Fruit fly (Drosophila melanogaster) whole organism, embryonic: ENCODE results near the gene Gr98d.
A peak's percentile ranks its signal among the peaks of the same experiment; 100 is the strongest.

Experiments
- C15 ChIP-seq: fragments of 200-800 bp; sonication (Bioruptor generic); IDR thresholded peaks from 3 replicates; pipeline ENCODE4 v1.3.6; 2022; ENCODE audit warnings: missing biosample characterization, missing genetic modification characterization
- CG10209 ChIP-seq: fragments of 200-800 bp; sonication (Bioruptor generic); optimal IDR thresholded peaks from 3 replicates; lab custom pipeline; 2017; ENCODE audit warnings: missing biosample characterization, mild to moderate bottlenecking, missing genetic modification characterization, missing genetic modification reagents
- CG10431 ChIP-seq: fragments of 200-800 bp; sonication (Bioruptor generic); optimal IDR thresholded peaks from 3 replicates; lab custom pipeline; 2018; ENCODE audit warnings: missing biosample characterization, mild to moderate bottlenecking, missing genetic modification characterization
- CG11504 ChIP-seq: fragments of 200-800 bp; sonication (Bioruptor generic); optimal IDR thresholded peaks from 3 replicates; lab custom pipeline; 2019; ENCODE audit warnings: missing biosample characterization, mild to moderate bottlenecking, missing genetic modification characterization, moderate library complexity
- CG11696 ChIP-seq: fragments of 200-800 bp; sonication (Bioruptor generic); IDR thresholded peaks from 2 replicates; pipeline ENCODE4 v1.3.6; 2022; ENCODE audit warnings: missing biosample characterization, missing genetic modification characterization
- CG14014 ChIP-seq: fragments of 200-800 bp; sonication (Bioruptor generic); IDR thresholded peaks from 2 replicates; pipeline ENCODE4 v1.3.6; 2022; ENCODE audit warnings: missing biosample characterization, missing genetic modification characterization
- CG15601 ChIP-seq: fragments of 200-800 bp; sonication (Bioruptor generic); optimal IDR thresholded peaks from 3 replicates; lab custom pipeline; 2019; ENCODE audit warnings: missing biosample characterization, mild to moderate bottlenecking, missing genetic modification characterization, moderate library complexity
- CG16779 ChIP-seq: fragments of 200-800 bp; sonication (Bioruptor generic); IDR thresholded peaks from 2 replicates; pipeline ENCODE4 v1.3.6; 2022; ENCODE audit warnings: missing biosample characterization, missing genetic modification characterization
- CG16815 ChIP-seq: fragments of 200-800 bp; sonication (Bioruptor generic); optimal IDR thresholded peaks from 3 replicates; lab custom pipeline; 2017; ENCODE audit warnings: missing biosample characterization, mild to moderate bottlenecking, missing genetic modification characterization
- CG17328 ChIP-seq: fragments of 200-800 bp; sonication (Bioruptor generic); IDR thresholded peaks from 2 replicates; pipeline ENCODE4 v1.3.6; 2022; ENCODE audit warnings: missing biosample characterization, missing genetic modification characterization
- CG2678 ChIP-seq: fragments of 200-800 bp; sonication (Bioruptor generic); optimal IDR thresholded peaks from 3 replicates; lab custom pipeline; 2019; ENCODE audit warnings: missing biosample characterization, mild to moderate bottlenecking, missing genetic modification characterization, moderate library complexity
- CG30431 ChIP-seq: fragments of 200-800 bp; sonication (Bioruptor generic); optimal IDR thresholded peaks from 2 replicates; lab custom pipeline; 2017; ENCODE audit warnings: missing biosample characterization, missing genetic modification characterization
- CG3847 ChIP-seq: fragments of 200-800 bp; sonication (Bioruptor generic); IDR thresholded peaks from 2 replicates; pipeline ENCODE4 v1.3.6; 2022; ENCODE audit warnings: missing biosample characterization, missing genetic modification characterization
- CG4282 ChIP-seq: fragments of 200-800 bp; sonication (Bioruptor generic); optimal IDR thresholded peaks from 2 replicates; lab custom pipeline; 2016; ENCODE audit warnings: missing biosample characterization, missing genetic modification characterization
- CG6689 ChIP-seq: fragments of 200-800 bp; sonication (Bioruptor generic); IDR thresholded peaks from 2 replicates; pipeline ENCODE4 v1.3.6; 2022; ENCODE audit warnings: missing biosample characterization, missing genetic modification characterization
- CG6765 ChIP-seq: fragments of 200-800 bp; sonication (Bioruptor generic); optimal IDR thresholded peaks from 3 replicates; lab custom pipeline; 2017; ENCODE audit warnings: missing biosample characterization, mild to moderate bottlenecking, missing genetic modification characterization
- CG7357 ChIP-seq: fragments of 200-800 bp; sonication (Bioruptor generic); IDR thresholded peaks from 3 replicates; pipeline ENCODE4 v1.3.6; 2022; ENCODE audit warnings: missing biosample characterization, missing genetic modification characterization
- CG8281 ChIP-seq: fragments of 200-800 bp; sonication (Bioruptor generic); optimal IDR thresholded peaks from 2 replicates; lab custom pipeline; 2018; ENCODE audit warnings: missing biosample characterization, mild to moderate bottlenecking, missing genetic modification characterization, moderate library complexity
- D ChIP-seq, 2 experiments: fragments of 200-800 bp in 1 of 2; fragments of >200 bp in 1 of 2; sonication (Bioruptor generic) in 1 of 2; optimal IDR thresholded peaks; 2 replicates in 1 of 2; 3 replicates in 1 of 2; lab custom pipeline; 2017; ENCODE audit warnings: mild to moderate bottlenecking in 1 of 2, missing biosample characterization in 1 of 2, missing genetic modification characterization in 1 of 2, missing genetic modification reagents in 1 of 2
- Drgx ChIP-seq: fragments of 200-800 bp; sonication (Bioruptor generic); IDR thresholded peaks from 2 replicates; pipeline ENCODE4 v1.3.6; 2022; ENCODE audit warnings: missing biosample characterization, missing genetic modification characterization
- Fer3 ChIP-seq: fragments of 200-800 bp; sonication (Bioruptor generic); optimal IDR thresholded peaks from 2 replicates; lab custom pipeline; 2018; ENCODE audit warnings: missing biosample characterization, mild to moderate bottlenecking, missing genetic modification characterization, moderate library complexity
- HLH4C ChIP-seq: fragments of 200-800 bp; sonication (Bioruptor generic); IDR thresholded peaks from 3 replicates; pipeline ENCODE4 v1.3.6; 2022; ENCODE audit warnings: missing biosample characterization, missing genetic modification characterization; ENCODE audit not compliant: partially characterized antibody
- Hmr ChIP-seq: fragments of 200-800 bp; sonication (Bioruptor generic); optimal IDR thresholded peaks from 3 replicates; lab custom pipeline; 2017; ENCODE audit warnings: mild to moderate bottlenecking, missing biosample characterization, missing genetic modification reagents, missing genetic modification characterization
- Hr51 ChIP-seq, 2 experiments: fragments of 200-800 bp; sonication (Bioruptor generic); optimal IDR thresholded peaks; 2 replicates in 1 of 2; 3 replicates in 1 of 2; lab custom pipeline; 2016 to 2018; ENCODE audit warnings: missing biosample characterization in 2 of 2, missing genetic modification characterization in 2 of 2, mild to moderate bottlenecking in 1 of 2, moderate library complexity in 1 of 2
- Jarid2 ChIP-seq: fragments of 200-800 bp; sonication (Bioruptor generic); optimal IDR thresholded peaks from 3 replicates; lab custom pipeline; 2017; ENCODE audit warnings: mild to moderate bottlenecking, missing biosample characterization, missing genetic modification reagents, missing genetic modification characterization
- Max ChIP-seq: fragments of 200-800 bp; sonication (Bioruptor generic); optimal IDR thresholded peaks from 2 replicates; lab custom pipeline; 2016; ENCODE audit warnings: missing biosample characterization, mild to moderate bottlenecking, missing genetic modification characterization
- Meics ChIP-seq: fragments of 200-800 bp; sonication (Bioruptor generic); optimal IDR thresholded peaks from 2 replicates; lab custom pipeline; 2017; ENCODE audit warnings: missing biosample characterization, mild to moderate bottlenecking, missing genetic modification characterization
- Rx ChIP-seq: fragments of 200-800 bp; sonication (Bioruptor generic); IDR thresholded peaks from 2 replicates; pipeline ENCODE4 v1.3.6; 2022; ENCODE audit warnings: missing biosample characterization, missing genetic modification characterization
- Side ChIP-seq: fragments of 200-800 bp; sonication (Bioruptor generic); optimal IDR thresholded peaks from 2 replicates; lab custom pipeline; 2016; ENCODE audit warnings: missing biosample characterization, missing genetic modification characterization
- Vsx1 ChIP-seq: fragments of 200-800 bp; sonication (Bioruptor generic); optimal IDR thresholded peaks from 2 replicates; lab custom pipeline; 2017; ENCODE audit warnings: missing biosample characterization, mild to moderate bottlenecking, missing genetic modification characterization, missing genetic modification reagents
- Xrp1 ChIP-seq: fragments of 200-800 bp; sonication (Bioruptor generic); IDR thresholded peaks from 2 replicates; pipeline ENCODE4 v1.3.6; 2022; ENCODE audit warnings: missing biosample characterization, missing genetic modification characterization
- al ChIP-seq: fragments of 200-800 bp; sonication (Bioruptor generic); IDR thresholded peaks from 2 replicates; pipeline ENCODE4 v1.3.6; 2022; ENCODE audit warnings: missing biosample characterization, missing genetic modification characterization
- ase ChIP-seq: fragments of 200-800 bp; sonication (Bioruptor generic); IDR thresholded peaks from 3 replicates; pipeline ENCODE4 v1.3.6; 2022; ENCODE audit warnings: missing biosample characterization, missing genetic modification characterization
- bsh ChIP-seq, 2 experiments: fragments of 200-800 bp; sonication (Bioruptor generic); optimal IDR thresholded peaks; 2 replicates each; lab custom pipeline; 2017 to 2018; ENCODE audit warnings: mild to moderate bottlenecking in 2 of 2, missing biosample characterization in 2 of 2, missing genetic modification characterization in 2 of 2, moderate library complexity in 1 of 2
- danr ChIP-seq: fragments of 200-800 bp; sonication (Bioruptor generic); IDR thresholded peaks from 2 replicates; pipeline ENCODE4 v1.3.6; 2022; ENCODE audit warnings: missing biosample characterization, missing genetic modification characterization
- dm ChIP-seq: fragments of 200-800 bp; sonication (Bioruptor generic); optimal IDR thresholded peaks from 3 replicates; lab custom pipeline; 2016; ENCODE audit warnings: missing biosample characterization, missing genetic modification characterization
- eyg ChIP-seq: fragments of 200-800 bp; sonication (Bioruptor generic); optimal IDR thresholded peaks from 3 replicates; lab custom pipeline; 2016; ENCODE audit warnings: missing biosample characterization, missing genetic modification characterization
- fd96Cb ChIP-seq: fragments of 200-800 bp; sonication (Bioruptor generic); optimal IDR thresholded peaks from 2 replicates; lab custom pipeline; 2018; ENCODE audit warnings: missing biosample characterization, mild to moderate bottlenecking, missing genetic modification characterization, moderate library complexity
- gfzf ChIP-seq: fragments of 200-800 bp; sonication (Bioruptor generic); optimal IDR thresholded peaks from 2 replicates; lab custom pipeline; 2016; ENCODE audit warnings: missing biosample characterization, mild to moderate bottlenecking, missing genetic modification characterization, moderate library complexity
- kni ChIP-seq: fragments of 200-800 bp; sonication (Bioruptor generic); optimal IDR thresholded peaks from 3 replicates; lab custom pipeline; 2017; ENCODE audit warnings: mild to moderate bottlenecking, missing biosample characterization, missing genetic modification reagents, missing genetic modification characterization
- lab ChIP-seq: fragments of 200-800 bp; sonication (Bioruptor generic); optimal IDR thresholded peaks from 3 replicates; lab custom pipeline; 2017; ENCODE audit warnings: missing biosample characterization, missing genetic modification characterization, mild to moderate bottlenecking, moderate library complexity, missing genetic modification reagents
- otp ChIP-seq: fragments of 200-800 bp; sonication (Bioruptor generic); IDR thresholded peaks from 3 replicates; pipeline ENCODE4, ENCODE4 v1.3.6; 2022; ENCODE audit warnings: missing biosample characterization, missing genetic modification characterization
- p53 ChIP-seq: fragments of 200-800 bp; sonication (Bioruptor generic); optimal IDR thresholded peaks from 2 replicates; lab custom pipeline; 2016; ENCODE audit warnings: missing biosample characterization, missing genetic modification characterization
- pho ChIP-seq: fragments of 200-800 bp; sonication (Bioruptor generic); optimal IDR thresholded peaks from 2 replicates; lab custom pipeline; 2016; ENCODE audit warnings: missing biosample characterization, missing genetic modification characterization
- sens ChIP-seq: fragments of 200-800 bp; sonication (Bioruptor generic); peaks from one replicate; lab custom pipeline; 2016; ENCODE audit warnings: missing biosample characterization, missing genetic modification characterization
- sens-2 ChIP-seq: fragments of 200-800 bp; sonication (Bioruptor generic); IDR thresholded peaks from 2 replicates; pipeline ENCODE4 v1.3.6; 2022; ENCODE audit warnings: missing biosample characterization, missing genetic modification characterization
- sr ChIP-seq: fragments of 200-800 bp; sonication (Bioruptor generic); IDR thresholded peaks from 3 replicates; pipeline ENCODE4 v1.3.6; 2022; ENCODE audit warnings: missing biosample characterization, missing genetic modification characterization
- tap ChIP-seq: fragments of 200-800 bp; optimal IDR thresholded peaks from 3 replicates; lab custom pipeline; 2019; ENCODE audit warnings: missing biosample characterization, mild to moderate bottlenecking, missing genetic modification characterization, moderate library complexity
- zfh1 ChIP-seq: fragments of 200-800 bp; sonication (Bioruptor generic); IDR thresholded peaks from 3 replicates; pipeline ENCODE4 v1.3.6; 2022; ENCODE audit warnings: missing biosample characterization, missing genetic modification characterization
- zfh2 ChIP-seq: fragments of 200-800 bp; sonication (Bioruptor generic); optimal IDR thresholded peaks from 2 replicates; lab custom pipeline; 2016; ENCODE audit warnings: missing biosample characterization, missing genetic modification characterization

Gene Gr98d

DNA sequence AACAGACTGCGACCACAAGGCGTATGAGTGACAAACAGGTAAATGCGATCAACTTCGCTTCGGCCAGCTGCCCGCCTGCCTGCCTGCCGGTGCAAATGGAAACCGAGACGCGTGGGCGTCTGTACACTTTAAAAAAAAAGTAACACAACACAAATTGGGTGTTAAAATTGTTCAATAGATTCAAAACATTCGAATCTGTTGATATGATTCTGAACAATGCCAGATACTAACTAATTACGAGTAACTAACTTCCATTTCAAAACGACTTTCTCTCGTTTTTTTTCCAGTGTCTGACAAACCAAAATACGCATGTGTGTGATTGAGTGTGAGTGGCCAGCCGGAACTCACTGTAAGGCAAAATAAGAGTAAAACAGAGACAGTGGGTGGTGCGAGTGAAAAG is 23.9 kb downstream of the Gr98d start (continued):
- TF ChIP-seq CG14014 (GFP tag; lab: Robert Waterston, UW) = peak; percentile 92
- peak; percentile 88 for TF ChIP-seq Xrp1
- peak; percentile 84 for TF ChIP-seq CG16779 (GFP tag; lab: Robert Waterston, UW)
- peak; percentile 37 for TF ChIP-seq CG30431 (GFP tag; lab: Kevin White, UChicago)
- TF ChIP-seq CG15601 (tag; lab: Kevin White, UChicago) = no peak
- peak; percentile 95 for TF ChIP-seq lab (GFP tag; lab: Kevin White, UChicago)
- peak; percentile 71 for TF ChIP-seq CG8281
- peak; percentile 53 for TF ChIP-seq dm (GFP tag; lab: Kevin White, UChicago)
- peak; percentile 93 for TF ChIP-seq CG11504 (tag; lab: Kevin White, UChicago)
- TF ChIP-seq Side (GFP tag; lab: Kevin White, UChicago) = peak; percentile 91
- TF ChIP-seq sens (GFP tag; lab: Kevin White, UChicago) = peak; percentile 96
- peak; percentile 67 for TF ChIP-seq CG6765 (GFP tag; lab: Kevin White, UChicago)
- peak; percentile 83 for TF ChIP-seq CG17328 (GFP tag; lab: Robert Waterston, UW)
- TF ChIP-seq bsh (GFP tag; optimal IDR thresholded peaks at IDR 0.05; lab: Kevin White, UChicago) = peak; percentile 41 to 57
- TF ChIP-seq Rx (GFP tag; lab: Robert Waterston, UW) = peak; percentile 84
- TF ChIP-seq CG3847 (GFP tag; lab: Robert Waterston, UW) = peak; percentile 82
- peak; percentile 88 for TF ChIP-seq otp
- TF ChIP-seq kni (GFP tag; lab: Kevin White, UChicago) = no peak
- peak; percentile 88 for TF ChIP-seq danr (GFP tag; lab: Robert Waterston, UW)
- peak; percentile 92 for TF ChIP-seq Fer3 (tag; lab: Kevin White, UChicago)
- peak; percentile 80 for TF ChIP-seq CG6689 (GFP tag; lab: Robert Waterston, UW)
- peak; percentile 76; the same call in 2 of the 3 replicates for TF ChIP-seq C15 (GFP tag; lab: Robert Waterston, UW)
- TF ChIP-seq Jarid2 (GFP tag; lab: Kevin White, UChicago) = no peak
- TF ChIP-seq CG4282 (GFP tag; lab: Kevin White, UChicago) = peak; percentile 69
- TF ChIP-seq CG11696 (GFP tag; lab: Robert Waterston, UW) = peak; percentile 73
- TF ChIP-seq sens-2 (GFP tag; lab: Robert Waterston, UW) = peak; percentile 86
- TF ChIP-seq CG7357 (GFP tag; lab: Robert Waterston, UW) = peak; percentile 77; the same call in 2 of the 3 replicates
- peak; percentile 81 for TF ChIP-seq Hmr
- peak; percentile 92 for TF ChIP-seq Meics
- TF ChIP-seq ase (GFP tag; lab: Robert Waterston, UW) = peak; percentile 73; the same call in 2 of the 3 replicates
- peak; percentile 90 for TF ChIP-seq tap (tag; lab: Kevin White, UChicago)
- peak; percentile 96 for TF ChIP-seq Drgx
- no peak for TF ChIP-seq D (optimal IDR thresholded peaks at IDR 0.05; lab: Kevin White, UChicago)
- TF ChIP-seq D (GFP tag; optimal IDR thresholded peaks at IDR 0.05; lab: Kevin White, UChicago) = peak; percentile 68
- no peak for TF ChIP-seq HLH4C
- peak; percentile 50 for TF ChIP-seq pho (GFP tag; lab: Kevin White, UChicago)
- peak; percentile 64 for TF ChIP-seq p53 (GFP tag; lab: Kevin White, UChicago)
- peak; percentile 69 for TF ChIP-seq CG10209 (GFP tag; lab: Kevin White, UChicago)
- peak; percentile 81 for TF ChIP-seq zfh2 (GFP tag; lab: Kevin White, UChicago)
- TF ChIP-seq Max (GFP tag; lab: Kevin White, UChicago) = peak; percentile 77
- TF ChIP-seq CG16815 = no peak
- TF ChIP-seq sr (GFP tag; lab: Robert Waterston, UW) = peak; percentile 95
- peak; percentile 90 for TF ChIP-seq zfh1 (GFP tag; lab: Robert Waterston, UW)
- TF ChIP-seq CG10431 (GFP tag; lab: Kevin White, UChicago) = no peak
- TF ChIP-seq al (GFP tag; lab: Robert Waterston, UW) = peak; percentile 88
- peak; percentile 82 for TF ChIP-seq fd96Cb
- TF ChIP-seq CG2678 = peak; percentile 93
- no peak for TF ChIP-seq gfzf (GFP tag; lab: Kevin White, UChicago)
- peak; percentile 89 for TF ChIP-seq eyg
- peak; percentile 26 for TF ChIP-seq Vsx1 (GFP tag; lab: Kevin White, UChicago)
- TF ChIP-seq Hr51 (GFP tag; optimal IDR thresholded peaks at IDR 0.05; lab: Kevin White, UChicago) = peak in 1 of 2 experiments; percentile 62
